Worm (Caenorhabditis elegans) whole organism, L4 larva: ENCODE results near the gene sru-7.

Experiments
- F10B5.3 ChIP-seq: sonication (generic microtip); optimal IDR thresholded peaks from 2 replicates; lab custom pipeline; 2016; ENCODE audit warnings: mild to moderate bottlenecking, missing genetic modification characterization, missing compliant biosample characterization
- F49E8.2 ChIP-seq: sonication (generic microtip); optimal IDR thresholded peaks from 2 replicates; lab custom pipeline; 2016; ENCODE audit warnings: missing compliant biosample characterization, mild to moderate bottlenecking, missing genetic modification characterization, borderline replicate concordance
- R02D3.7 ChIP-seq: fragments of 150-350 bp; sonication (generic microtip); optimal IDR thresholded peaks from 3 replicates; lab custom pipeline; 2014; ENCODE audit warnings: missing biosample characterization, missing genetic modification characterization
- Y105C5A.15 ChIP-seq: fragments of 200-800 bp; sonication (Bioruptor generic); IDR thresholded peaks from 2 replicates; pipeline ENCODE4 v1.3.6; 2022; ENCODE audit warnings: missing genetic modification characterization, missing compliant biosample characterization
- Y48G9A.11 ChIP-seq: fragments of 200-800 bp; sonication (Bioruptor generic); IDR thresholded peaks from 2 replicates; pipeline ENCODE4 v1.3.6; 2022; ENCODE audit warnings: missing genetic modification reagents, missing genetic modification characterization, missing compliant biosample characterization
- aha-1 ChIP-seq: fragments of 150-350 bp; peaks from one replicate; lab custom pipeline; 2014; ENCODE audit warnings: missing biosample characterization, missing genetic modification characterization
- attf-4 ChIP-seq: sonication (generic microtip); optimal IDR thresholded peaks from 3 replicates; lab custom pipeline; 2017; ENCODE audit warnings: missing biosample characterization, missing genetic modification characterization
- ceh-20 ChIP-seq: fragments of 200-800 bp; sonication (Bioruptor generic); IDR thresholded peaks from 2 replicates; pipeline ENCODE4 v1.3.6; 2022; ENCODE audit warnings: missing genetic modification reagents, missing genetic modification characterization, missing compliant biosample characterization
- ces-1 ChIP-seq: fragments of 150-350 bp; sonication (generic microtip); optimal IDR thresholded peaks from 4 replicates; lab custom pipeline; 2014; ENCODE audit warnings: missing biosample characterization, missing genetic modification reagents, missing genetic modification characterization
- daf-16 ChIP-seq, 3 experiments: sonication (generic microtip); optimal IDR thresholded peaks; 2 replicates each; lab custom pipeline; 2016 to 2017; ENCODE audit warnings: missing genetic modification characterization in 3 of 3, missing genetic modification reagents in 3 of 3, mild to moderate bottlenecking in 2 of 3, missing compliant biosample characterization in 2 of 3, missing biosample characterization in 1 of 3, moderate library complexity in 1 of 3
- daf-19 ChIP-seq: fragments of 200-800 bp; sonication (Bioruptor generic); conservative IDR thresholded peaks from 2 replicates; pipeline ENCODE4 v1.3.6; 2022; ENCODE audit warnings: missing genetic modification characterization, missing compliant biosample characterization
- daf-8 ChIP-seq: fragments of 200-800 bp; sonication (Bioruptor generic); IDR thresholded peaks from 2 replicates; pipeline ENCODE4 v1.3.6; 2022; ENCODE audit warnings: missing genetic modification characterization, missing compliant biosample characterization
- dmd-8 ChIP-seq: fragments of 200-800 bp; sonication (Bioruptor generic); IDR thresholded peaks from 2 replicates; pipeline ENCODE4 v1.3.6; 2022; ENCODE audit warnings: missing genetic modification characterization, missing compliant biosample characterization
- dve-1 ChIP-seq: sonication (generic microtip); optimal IDR thresholded peaks from 2 replicates; lab custom pipeline; 2017; ENCODE audit warnings: antibody characterized with exemption, mild to moderate bottlenecking, missing genetic modification characterization, missing compliant biosample characterization; ENCODE audit not compliant: insufficient read depth
- egl-27 ChIP-seq: sonication (generic microtip); optimal IDR thresholded peaks from 3 replicates; lab custom pipeline; 2017; ENCODE audit warnings: missing biosample characterization, missing genetic modification reagents, missing genetic modification characterization
- fkh-10 ChIP-seq: fragments of 150-350 bp; optimal IDR thresholded peaks from 2 replicates; lab custom pipeline; 2014; ENCODE audit warnings: missing biosample characterization, missing genetic modification reagents, missing genetic modification characterization
- fos-1 ChIP-seq: fragments of 150-350 bp; optimal IDR thresholded peaks from 2 replicates; lab custom pipeline; 2014; ENCODE audit warnings: missing biosample characterization, missing genetic modification characterization
- hif-1 ChIP-seq, 2 experiments: sonication (generic microtip); optimal IDR thresholded peaks; 2 replicates each; lab custom pipeline; 2016 to 2017; ENCODE audit warnings: missing compliant biosample characterization in 2 of 2, missing genetic modification characterization in 2 of 2, missing genetic modification reagents in 2 of 2, missing genotype in 2 of 2, mild to moderate bottlenecking in 1 of 2
- jun-1 ChIP-seq: fragments of 150-350 bp; optimal IDR thresholded peaks from 2 replicates; lab custom pipeline; 2014; ENCODE audit warnings: missing biosample characterization, missing genetic modification reagents, missing genetic modification characterization
- lin-15B ChIP-seq: fragments of 150-350 bp; sonication (generic microtip); optimal IDR thresholded peaks from 3 replicates; lab custom pipeline; 2014; ENCODE audit warnings: missing biosample characterization, missing genetic modification characterization
- lin-39 ChIP-seq: fragments of 150-350 bp; optimal IDR thresholded peaks from 2 replicates; lab custom pipeline; 2014; ENCODE audit warnings: missing biosample characterization, missing genetic modification reagents, missing genetic modification characterization
- lsy-2 ChIP-seq, 2 experiments: fragments of 150-350 bp in 1 of 2; sonication (generic microtip) in 1 of 2; optimal IDR thresholded peaks; 2 replicates each; lab custom pipeline; 2014 to 2017; ENCODE audit warnings: missing biosample characterization in 2 of 2, missing genetic modification characterization in 2 of 2
- madf-5 ChIP-seq, 2 experiments: fragments of 200-800 bp; sonication (Bioruptor generic); IDR thresholded peaks; 2 replicates each; pipeline ENCODE4 v1.3.6; 2022; ENCODE audit warnings: missing compliant biosample characterization in 2 of 2, missing genetic modification characterization in 2 of 2
- mdl-1 ChIP-seq, 2 experiments: fragments of 150-350 bp in 1 of 2; sonication (generic microtip) in 1 of 2; optimal IDR thresholded peaks; 2 replicates each; lab custom pipeline; 2014 to 2017; ENCODE audit warnings: missing biosample characterization in 2 of 2, missing genetic modification characterization in 2 of 2
- mdt-29 ChIP-seq: fragments of 200-800 bp; sonication (Bioruptor generic); IDR thresholded peaks from 2 replicates; pipeline ENCODE4 v1.3.6; 2022; ENCODE audit warnings: missing genetic modification reagents, missing genetic modification characterization, missing compliant biosample characterization
- mxl-2 ChIP-seq: fragments of 200-800 bp; sonication (Bioruptor generic); conservative IDR thresholded peaks from 2 replicates; pipeline ENCODE4 v1.3.6; 2022; ENCODE audit warnings: missing genetic modification reagents, missing genetic modification characterization, missing compliant biosample characterization
- nhr-10 ChIP-seq: fragments of 150-350 bp; optimal IDR thresholded peaks from 2 replicates; lab custom pipeline; 2014; ENCODE audit warnings: missing biosample characterization, missing genetic modification characterization
- nhr-25 ChIP-seq: sonication (generic microtip); optimal IDR thresholded peaks from 2 replicates; lab custom pipeline; 2017; ENCODE audit warnings: missing genetic modification characterization, mild to moderate bottlenecking, missing compliant biosample characterization, antibody characterized with exemption, moderate library complexity, borderline replicate concordance; ENCODE audit not compliant: insufficient read depth
- nhr-28 ChIP-seq: fragments of 150-350 bp; optimal IDR thresholded peaks from 2 replicates; lab custom pipeline; 2014; ENCODE audit warnings: missing biosample characterization, missing genetic modification characterization
- nhr-42 ChIP-seq: fragments of 200-800 bp; sonication (Bioruptor generic); IDR thresholded peaks from 2 replicates; pipeline ENCODE4 v1.3.6; 2022; ENCODE audit warnings: missing genetic modification characterization, missing compliant biosample characterization
- nhr-48 ChIP-seq: sonication (generic microtip); optimal IDR thresholded peaks from 2 replicates; lab custom pipeline; 2016; ENCODE audit warnings: mild to moderate bottlenecking, missing genetic modification characterization, missing compliant biosample characterization
- nhr-6 ChIP-seq: fragments of 150-350 bp; optimal IDR thresholded peaks from 2 replicates; lab custom pipeline; 2014; ENCODE audit warnings: missing biosample characterization, missing genetic modification characterization
- nhr-76 ChIP-seq: fragments of 150-350 bp; optimal IDR thresholded peaks from 2 replicates; lab custom pipeline; 2014; ENCODE audit warnings: missing biosample characterization, missing genetic modification characterization
- nhr-77 ChIP-seq: fragments of 150-350 bp; optimal IDR thresholded peaks from 2 replicates; lab custom pipeline; 2014; ENCODE audit warnings: missing biosample characterization, missing genetic modification characterization
- pha-4 ChIP-seq, 2 experiments: fragments of 150-350 bp in 1 of 2; fragments of 200-800 bp in 1 of 2; sonication (Bioruptor generic) in 1 of 2; IDR thresholded peaks in 1 of 2; optimal IDR thresholded peaks in 1 of 2; 2 replicates each; pipeline versions ENCODE4 v1.3.6 to Lab custom; 2014 to 2022; ENCODE audit warnings: missing genetic modification characterization in 2 of 2, missing genetic modification reagents in 2 of 2, missing biosample characterization in 1 of 2, missing compliant biosample characterization in 1 of 2
- php-3 ChIP-seq: fragments of 200-800 bp; sonication (Bioruptor generic); IDR thresholded peaks from 2 replicates; pipeline ENCODE4 v1.3.6; 2022; ENCODE audit warnings: missing genetic modification reagents, missing genetic modification characterization, missing compliant biosample characterization
- pqm-1 ChIP-seq: sonication (generic microtip); optimal IDR thresholded peaks from 2 replicates; lab custom pipeline; 2017; ENCODE audit warnings: missing biosample characterization, missing genetic modification characterization
- saeg-2 ChIP-seq: fragments of 200-800 bp; sonication (Bioruptor generic); IDR thresholded peaks from 2 replicates; pipeline ENCODE4 v1.3.6; 2022; ENCODE audit warnings: missing genetic modification reagents, missing genetic modification characterization, missing compliant biosample characterization
- sdz-12 ChIP-seq: fragments of 200-800 bp; sonication (Bioruptor generic); optimal IDR thresholded peaks from 2 replicates; lab custom pipeline; 2018; ENCODE audit warnings: mild to moderate bottlenecking, missing genetic modification characterization, missing compliant biosample characterization
- set-16 ChIP-seq: fragments of 200-800 bp; sonication (Bioruptor generic); IDR thresholded peaks from 2 replicates; pipeline ENCODE4 v1.3.6; 2022; ENCODE audit warnings: missing genetic modification reagents, missing genetic modification characterization, missing compliant biosample characterization
- skn-1 ChIP-seq: fragments of 150-350 bp; optimal IDR thresholded peaks from 2 replicates; lab custom pipeline; 2014; ENCODE audit warnings: missing biosample characterization, missing genetic modification characterization
- spr-3 ChIP-seq: fragments of 200-800 bp; sonication (Bioruptor generic); optimal IDR thresholded peaks from 2 replicates; lab custom pipeline; 2018; ENCODE audit warnings: mild to moderate bottlenecking, missing genetic modification characterization, missing compliant biosample characterization
- tra-1 ChIP-seq: fragments of 200-800 bp; sonication (Bioruptor generic); IDR thresholded peaks from 2 replicates; pipeline ENCODE4 v1.3.6; 2022; ENCODE audit warnings: missing genetic modification reagents, missing genetic modification characterization, missing compliant biosample characterization
- unc-130 ChIP-seq: sonication (generic microtip); optimal IDR thresholded peaks from 2 replicates; lab custom pipeline; 2016; ENCODE audit warnings: missing genetic modification reagents, missing genetic modification characterization, missing compliant biosample characterization
- unc-62 ChIP-seq, 3 experiments: fragments of 150-350 bp in 1 of 3; sonication (generic microtip); optimal IDR thresholded peaks in 2 of 3; peaks in 1 of 3; 1 replicate in 1 of 3; 2 replicates in 2 of 3; lab custom pipeline; 2014 to 2017; ENCODE audit warnings: missing biosample characterization in 3 of 3, missing genetic modification characterization in 3 of 3, missing genetic modification reagents in 3 of 3, missing genotype in 1 of 3
- zag-1 ChIP-seq: fragments of 150-350 bp; optimal IDR thresholded peaks from 2 replicates; lab custom pipeline; 2014; ENCODE audit warnings: missing biosample characterization, missing genetic modification characterization
- zfp-2 ChIP-seq: sonication (generic microtip); optimal IDR thresholded peaks from 2 replicates; lab custom pipeline; 2016; ENCODE audit warnings: mild to moderate bottlenecking, missing genetic modification characterization, missing compliant biosample characterization
- zip-11 ChIP-seq: fragments of 200-800 bp; sonication (Bioruptor generic); IDR thresholded peaks from 2 replicates; pipeline ENCODE4 v1.3.6; 2022; ENCODE audit warnings: missing genetic modification characterization, missing compliant biosample characterization
- zip-2 ChIP-seq: fragments of 150-350 bp; optimal IDR thresholded peaks from 2 replicates; lab custom pipeline; 2014; ENCODE audit warnings: missing biosample characterization, missing genetic modification characterization
- ztf-11 ChIP-seq: fragments of 150-350 bp; optimal IDR thresholded peaks from 2 replicates; lab custom pipeline; 2014; ENCODE audit warnings: missing biosample characterization, missing genetic modification characterization

The sru-7 gene

ce11 chrIV:8527598-8528012 lies 35.3 kb downstream of the sru-7 start (continued):
- TF ChIP-seq saeg-2 (peak; percentile 96), lin-39 (tag; lab: Kevin White, UChicago) (no peak), mdl-1 (tag; optimal IDR thresholded peaks at IDR 0.05; lab: Kevin White, UChicago) (peak; percentile 79 to 95), Y48G9A.11 (GFP tag; lab: Robert Waterston, UW) (no peak), skn-1 (tag; lab: Kevin White, UChicago) (no peak), ces-1 (GFP tag; lab: Kevin White, UChicago) (no peak), fkh-10 (GFP tag; lab: Kevin White, UChicago) (no peak), zip-11 (GFP tag; lab: Robert Waterston, UW) (no peak), nhr-42 (GFP tag; lab: Robert Waterston, UW) (peak; percentile 61; the same call in 1 of the 2 replicates), nhr-77 (tag; lab: Kevin White, UChicago) (peak; percentile 94), daf-8 (GFP tag; lab: Robert Waterston, UW) (no peak), fos-1 (tag; lab: Kevin White, UChicago) (no peak), daf-19 (GFP tag; lab: Robert Waterston, UW) (no peak), egl-27 (tag; lab: Kevin White, UChicago) (no peak), mxl-2 (GFP tag; lab: Robert Waterston, UW) (peak; percentile 84), dve-1 (peak; percentile 99), sdz-12 (no peak), attf-4 (tag; lab: Kevin White, UChicago) (no peak), nhr-10 (tag; lab: Kevin White, UChicago) (peak; percentile 92), madf-5 (GFP tag; IDR thresholded peaks at IDR 0.05; lab: Robert Waterston, UW) (no peak), nhr-28 (tag; lab: Kevin White, UChicago) (peak; percentile 99), mdt-29 (peak; percentile 89), ztf-11 (no peak), spr-3 (GFP tag; lab: Kevin White, UChicago) (no peak), nhr-6 (peak; percentile 75), hif-1 (tag; optimal IDR thresholded peaks at IDR 0.05; lab: Kevin White, UChicago) (peak; percentile 80 to 91), aha-1 (peak; percentile 99), R02D3.7 (tag; lab: Kevin White, UChicago) (no peak), lin-15B (no peak), F10B5.3 (no peak), ceh-20 (GFP tag; lab: Robert Waterston, UW) (peak; percentile 87), jun-1 (peak; percentile 89), dmd-8 (GFP tag; lab: Robert Waterston, UW) (no peak), zag-1 (tag; lab: Kevin White, UChicago) (no peak), unc-62 (GFP tag; optimal IDR thresholded peaks at IDR 0.05 in 1 of 2; lab: Kevin White, UChicago) (peak in 1 of 2 experiments; percentile 69), unc-62 (tag; optimal IDR thresholded peaks at IDR 0.05; lab: Kevin White, UChicago) (peak; percentile 47), nhr-76 (tag; lab: Kevin White, UChicago) (peak; percentile 82), unc-130 (GFP tag; lab: Kevin White, UChicago) (no peak)

ce11 chrIV:8528345-8528744 lies 36.0 kb downstream of the sru-7 start:
- TF ChIP-seq saeg-2 = 0 out of 2 replicates have a peak, but pooled peaks have one; percentile 58
- peak; percentile 80 for TF ChIP-seq pqm-1 (tag; lab: Kevin White, UChicago)
- TF ChIP-seq nhr-48 (tag; lab: Kevin White, UChicago) = peak; percentile 72
- peak; percentile 67; the same call in 1 of the 2 replicates for TF ChIP-seq tra-1 (GFP tag; lab: Robert Waterston, UW)
- no peak for TF ChIP-seq zfp-2
- no peak for TF ChIP-seq Y105C5A.15
- no peak for TF ChIP-seq pha-4 (GFP tag; IDR thresholded peaks at IDR 0.05; lab: Robert Waterston, UW)
- TF ChIP-seq pha-4 (tag; optimal IDR thresholded peaks at IDR 0.05; lab: Kevin White, UChicago) = no peak
- no peak for TF ChIP-seq zip-2 (tag; lab: Kevin White, UChicago)
- peak; percentile 8 for TF ChIP-seq jun-1
- TF ChIP-seq nhr-25 (tag; lab: Kevin White, UChicago) = no peak
- TF ChIP-seq php-3 (GFP tag; lab: Robert Waterston, UW) = peak; percentile 83
- TF ChIP-seq R02D3.7 (tag; lab: Kevin White, UChicago) = no peak
- peak in 1 of 2 experiments; percentile 11 for TF ChIP-seq daf-16 (GFP tag; optimal IDR thresholded peaks at IDR 0.05; lab: Kevin White, UChicago)
- peak; percentile 97 for TF ChIP-seq daf-16 (tag; optimal IDR thresholded peaks at IDR 0.05; lab: Kevin White, UChicago)
- peak in 1 of 2 experiments; percentile 49 for TF ChIP-seq lsy-2 (tag; optimal IDR thresholded peaks at IDR 0.05; lab: Kevin White, UChicago)
- TF ChIP-seq nhr-10 (tag; lab: Kevin White, UChicago) = no peak
- TF ChIP-seq hif-1 (tag; optimal IDR thresholded peaks at IDR 0.05; lab: Kevin White, UChicago) = peak in 1 of 2 experiments; percentile 34
- TF ChIP-seq sdz-12 = no peak
- no peak for TF ChIP-seq F49E8.2 (tag; lab: Kevin White, UChicago)
- no peak for TF ChIP-seq set-16
